Worm (Caenorhabditis elegans): ENCODE measurements around the gene alp-1.

alp-1 gene

ce11 chrIV:8852194-8852593, at the start of gene alp-1:
TSS of gene alp-1 (plus strand) at chrIV:8852494.
- TF ChIP-seq ztf-29 (GFP tag; IDR thresholded peaks at IDR 0.05) (no peak), med-1 (GFP tag; optimal IDR thresholded peaks at IDR 0.05; ENCODE audit: insufficient read depth) (no peak), tab-1 (GFP tag; IDR thresholded peaks at IDR 0.05) (no peak), flt-1 (GFP tag; IDR thresholded peaks at IDR 0.05) (no peak), ztf-23 (GFP tag; IDR thresholded peaks at IDR 0.05) (no peak), ref-1 (GFP tag; conservative IDR thresholded peaks at IDR 0.05) (no peak), cog-1 (tag; optimal IDR thresholded peaks at IDR 0.05) (no peak), klf-2 (GFP tag; conservative IDR thresholded peaks at IDR 0.05) (no peak), T22C8.4 (GFP tag; IDR thresholded peaks at IDR 0.05) (no peak)

DNA sequence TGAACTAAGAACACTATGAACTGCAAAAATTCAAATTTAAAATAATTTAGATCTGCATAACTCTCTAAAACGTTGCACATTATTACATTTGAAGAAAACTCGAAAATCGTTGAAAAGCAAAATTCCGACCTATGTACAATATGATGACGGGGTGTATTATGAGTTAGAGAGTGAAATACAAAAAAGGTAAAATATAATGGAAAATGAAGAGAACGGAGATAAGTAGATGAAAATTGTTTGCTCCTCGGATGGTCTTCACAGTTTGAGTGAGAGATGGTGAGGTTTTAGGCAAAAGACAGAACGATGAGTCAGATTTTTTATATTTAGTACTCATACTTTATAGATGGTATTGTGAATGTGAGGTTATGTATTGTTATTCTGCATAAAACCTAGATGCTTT, 45.0 kb upstream of the alp-1 start:
- TF ChIP-seq flt-1 (GFP tag; IDR thresholded peaks at IDR 0.05) (no peak), med-1 (GFP tag; optimal IDR thresholded peaks at IDR 0.05; ENCODE audit: insufficient read depth) (no peak), ztf-23 (GFP tag; IDR thresholded peaks at IDR 0.05) (no peak)

DNA sequence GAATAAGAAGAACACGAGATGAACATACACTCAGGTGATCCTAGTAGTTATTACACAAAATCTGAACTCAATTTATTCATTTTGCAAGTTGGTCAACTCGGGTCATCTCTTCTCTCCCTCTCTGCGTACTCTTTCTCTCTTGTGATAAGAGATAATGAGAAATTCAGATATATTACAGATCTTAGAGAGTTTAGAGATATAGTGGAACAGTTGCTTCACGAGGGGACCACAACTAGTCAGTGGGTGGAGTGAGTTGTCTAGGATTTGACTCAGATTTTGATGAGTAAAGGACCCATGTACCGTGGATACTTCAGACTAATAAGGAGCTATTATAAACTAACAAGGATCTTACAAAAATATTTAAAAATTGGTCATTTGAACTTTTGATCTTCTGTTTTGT, 38.7 kb upstream of the alp-1 start, which contains the start of gene exc-5:
TSS of gene exc-5 (minus strand) at position 57 of the 400 bp plus-strand sequence.
- no peak for TF ChIP-seq klf-2 (GFP tag; conservative IDR thresholded peaks at IDR 0.05)
- TF ChIP-seq T22C8.4 (GFP tag; IDR thresholded peaks at IDR 0.05): no peak
- no peak for TF ChIP-seq ref-1 (GFP tag; conservative IDR thresholded peaks at IDR 0.05)
- no peak for TF ChIP-seq flt-1 (GFP tag; IDR thresholded peaks at IDR 0.05)
- TF ChIP-seq med-1 (GFP tag; optimal IDR thresholded peaks at IDR 0.05; ENCODE audit: insufficient read depth): no peak
- TF ChIP-seq cog-1 (tag; optimal IDR thresholded peaks at IDR 0.05): no peak
- TF ChIP-seq tab-1 (GFP tag; IDR thresholded peaks at IDR 0.05): no peak
- TF ChIP-seq ztf-23 (GFP tag; IDR thresholded peaks at IDR 0.05): no peak
- TF ChIP-seq ztf-29 (GFP tag; IDR thresholded peaks at IDR 0.05): no peak

ce11 chrIV:8815162-8815561, 37.1 kb upstream of the alp-1 start:
- TF ChIP-seq ref-1 (GFP tag; conservative IDR thresholded peaks at IDR 0.05) (no peak), ztf-23 (GFP tag; IDR thresholded peaks at IDR 0.05) (no peak), tab-1 (GFP tag; IDR thresholded peaks at IDR 0.05) (no peak), ztf-29 (GFP tag; IDR thresholded peaks at IDR 0.05) (no peak), flt-1 (GFP tag; IDR thresholded peaks at IDR 0.05) (no peak), cog-1 (tag; optimal IDR thresholded peaks at IDR 0.05) (no peak)

- no peak for TF ChIP-seq med-1 (GFP tag; optimal IDR thresholded peaks at IDR 0.05; ENCODE audit: insufficient read depth)
- no peak for TF ChIP-seq ztf-23 (GFP tag; IDR thresholded peaks at IDR 0.05)
- TF ChIP-seq T22C8.4 (GFP tag; IDR thresholded peaks at IDR 0.05): no peak
- no peak for TF ChIP-seq tab-1 (GFP tag; IDR thresholded peaks at IDR 0.05)
- no peak for TF ChIP-seq cog-1 (tag; optimal IDR thresholded peaks at IDR 0.05)
- TF ChIP-seq klf-2 (GFP tag; conservative IDR thresholded peaks at IDR 0.05): no peak
- no peak for TF ChIP-seq flt-1 (GFP tag; IDR thresholded peaks at IDR 0.05)
- no peak for TF ChIP-seq ref-1 (GFP tag; conservative IDR thresholded peaks at IDR 0.05)
- no peak for TF ChIP-seq ztf-29 (GFP tag; IDR thresholded peaks at IDR 0.05)
Observed at ce11 chrIV:8816029-8816428, 36.3 kb upstream of the alp-1 start, which contains the start of gene grsp-2. TSS of gene grsp-2 (plus strand) at chrIV:8816329.

DNA sequence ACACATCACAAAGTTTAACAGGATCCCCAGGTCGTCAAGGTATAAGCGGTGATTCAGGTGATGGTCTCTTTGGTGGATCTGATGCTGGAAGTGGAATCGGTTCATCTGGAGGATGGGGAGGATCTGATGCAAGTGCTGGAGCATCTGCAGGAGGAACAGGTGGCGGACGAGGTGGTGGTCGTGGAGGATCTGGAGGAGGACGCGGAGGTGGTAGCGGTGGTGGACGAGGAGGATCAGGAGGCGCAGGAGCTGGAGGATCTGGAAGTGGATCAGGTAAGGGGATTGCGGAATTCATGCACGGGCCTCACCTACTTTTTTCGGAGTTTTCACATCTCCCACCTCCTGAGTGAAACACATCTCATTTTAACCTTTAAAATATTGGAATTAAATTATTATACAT, 35.7 kb upstream of the alp-1 start:
- TF ChIP-seq ztf-23 (GFP tag; IDR thresholded peaks at IDR 0.05): 0 out of 2 replicates have a peak, but pooled peaks have one; percentile 10
- TF ChIP-seq med-1 (GFP tag; optimal IDR thresholded peaks at IDR 0.05; ENCODE audit: insufficient read depth): no peak
- no peak for TF ChIP-seq tab-1 (GFP tag; IDR thresholded peaks at IDR 0.05)
- 0 out of 2 replicates have a peak, but pooled peaks have one; percentile 20 for TF ChIP-seq flt-1 (GFP tag; IDR thresholded peaks at IDR 0.05)
- TF ChIP-seq cog-1 (tag; optimal IDR thresholded peaks at IDR 0.05): no peak

DNA sequence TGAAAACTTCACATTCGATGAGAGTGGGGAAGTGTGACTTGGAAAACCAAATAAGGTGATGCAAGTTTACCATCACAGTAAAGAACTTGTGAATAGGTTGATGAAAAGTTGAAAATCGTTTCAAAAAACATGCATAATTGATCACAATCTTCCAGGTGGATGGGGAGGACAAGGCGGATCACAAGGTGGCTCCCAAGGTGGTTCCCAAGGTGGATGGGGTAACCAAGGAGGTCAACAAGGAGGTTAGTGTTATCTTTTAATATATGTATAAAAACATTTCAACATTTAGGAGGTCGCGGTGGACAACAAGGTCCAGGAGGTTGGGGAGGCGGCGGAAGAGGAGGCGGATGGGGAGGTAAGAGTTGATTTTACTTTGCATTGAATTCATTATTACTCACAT, 34.7 kb upstream of the alp-1 start, which contains the start of gene T28C6.10:
TSS of gene T28C6.10 (plus strand) at position 301 of the 400 bp plus-strand sequence.
- TF ChIP-seq tab-1 (GFP tag; IDR thresholded peaks at IDR 0.05): no peak
- TF ChIP-seq ztf-29 (GFP tag; IDR thresholded peaks at IDR 0.05): no peak
- TF ChIP-seq cog-1 (tag; optimal IDR thresholded peaks at IDR 0.05): no peak
- no peak for TF ChIP-seq ref-1 (GFP tag; conservative IDR thresholded peaks at IDR 0.05)

DNA sequence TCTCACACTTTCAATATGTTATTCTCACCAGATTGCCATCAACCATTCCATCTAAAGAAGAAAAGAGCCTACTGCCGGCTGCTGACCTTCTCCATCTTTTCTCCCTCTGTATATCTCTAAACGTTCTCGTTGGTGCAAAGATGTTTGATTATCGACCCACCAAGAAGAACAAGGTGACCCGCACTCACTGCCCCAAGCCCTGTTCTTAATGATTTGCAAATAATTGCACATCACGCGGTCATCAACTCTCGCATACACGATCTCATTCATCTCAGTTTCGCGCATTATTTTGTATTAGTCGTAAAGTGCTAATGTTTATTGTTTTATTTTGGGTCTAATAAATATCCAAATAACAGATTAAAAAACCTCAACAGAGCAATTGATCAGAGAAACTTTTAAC, 32.8 kb upstream of the alp-1 start:
- TF ChIP-seq tab-1 (GFP tag; IDR thresholded peaks at IDR 0.05) (no peak), ztf-29 (GFP tag; IDR thresholded peaks at IDR 0.05) (no peak), cog-1 (tag; optimal IDR thresholded peaks at IDR 0.05) (no peak), med-1 (GFP tag; optimal IDR thresholded peaks at IDR 0.05; ENCODE audit: insufficient read depth) (no peak), flt-1 (GFP tag; IDR thresholded peaks at IDR 0.05) (no peak), ref-1 (GFP tag; conservative IDR thresholded peaks at IDR 0.05) (no peak)

DNA sequence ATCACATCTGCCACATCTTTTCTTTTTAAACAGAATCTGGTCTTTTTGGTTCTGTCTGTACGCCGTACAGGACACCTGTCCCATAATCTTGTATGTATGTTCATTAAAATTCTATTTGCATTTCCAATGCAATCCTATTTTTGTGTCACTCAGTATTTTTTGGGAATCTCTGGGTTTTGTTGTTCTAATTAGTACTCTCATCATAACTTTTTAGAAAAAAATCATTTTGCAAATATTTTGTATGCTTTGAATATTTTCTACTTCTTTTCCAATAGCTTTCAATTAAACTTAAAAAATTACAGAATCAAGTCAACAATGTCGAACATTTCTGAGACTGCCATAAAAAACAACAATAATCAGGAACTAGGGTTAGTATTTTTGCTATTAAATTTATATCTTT, 32.3 kb upstream of the alp-1 start, which contains the start of gene T28C6.3:
TSS of gene T28C6.3 (plus strand) at position 301 of the 400 bp plus-strand sequence.
- no peak for TF ChIP-seq ref-1 (GFP tag; conservative IDR thresholded peaks at IDR 0.05)
- TF ChIP-seq ztf-23 (GFP tag; IDR thresholded peaks at IDR 0.05): no peak
- TF ChIP-seq med-1 (GFP tag; optimal IDR thresholded peaks at IDR 0.05; ENCODE audit: insufficient read depth): no peak

ce11 chrIV:8821147-8821546, 31.1 kb upstream of the alp-1 start, which contains the start of gene T28C6.5:
TSS of gene T28C6.5 (plus strand) at chrIV:8821447.
- TF ChIP-seq ztf-29 (GFP tag; IDR thresholded peaks at IDR 0.05) (no peak), tab-1 (GFP tag; IDR thresholded peaks at IDR 0.05) (no peak), ztf-23 (GFP tag; IDR thresholded peaks at IDR 0.05) (no peak), cog-1 (tag; optimal IDR thresholded peaks at IDR 0.05) (no peak), ref-1 (GFP tag; conservative IDR thresholded peaks at IDR 0.05) (no peak), T22C8.4 (GFP tag; IDR thresholded peaks at IDR 0.05) (no peak)

DNA sequence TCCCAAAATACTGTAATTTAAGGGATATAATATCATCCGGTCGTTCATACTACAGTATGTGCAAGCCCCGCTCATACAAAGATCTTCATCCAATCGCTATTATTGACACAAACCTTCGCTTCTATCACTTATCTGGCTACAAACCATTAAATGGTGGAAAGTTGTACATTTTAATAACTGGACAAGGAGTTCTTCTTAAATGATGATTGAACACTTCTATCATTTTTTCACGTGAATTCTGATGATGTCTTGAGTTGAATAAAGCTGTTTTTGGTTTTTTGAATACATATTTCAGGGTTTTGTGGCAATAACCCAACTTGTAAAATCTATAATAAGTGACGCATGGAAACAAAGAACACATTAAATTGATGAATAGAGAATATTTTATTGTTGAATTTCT, 29.7 kb upstream of the alp-1 start:
- no peak for TF ChIP-seq ref-1 (GFP tag; conservative IDR thresholded peaks at IDR 0.05)
- no peak for TF ChIP-seq ztf-29 (GFP tag; IDR thresholded peaks at IDR 0.05)
- TF ChIP-seq klf-2 (GFP tag; conservative IDR thresholded peaks at IDR 0.05): no peak
- TF ChIP-seq flt-1 (GFP tag; IDR thresholded peaks at IDR 0.05): no peak
- no peak for TF ChIP-seq T22C8.4 (GFP tag; IDR thresholded peaks at IDR 0.05)
- TF ChIP-seq cog-1 (tag; optimal IDR thresholded peaks at IDR 0.05): no peak
- TF ChIP-seq med-1 (GFP tag; optimal IDR thresholded peaks at IDR 0.05; ENCODE audit: insufficient read depth): no peak
- no peak for TF ChIP-seq tab-1 (GFP tag; IDR thresholded peaks at IDR 0.05)
- no peak for TF ChIP-seq ztf-23 (GFP tag; IDR thresholded peaks at IDR 0.05)

All from whole organism, midembryonic.